Worm (Caenorhabditis elegans) whole organism, young adult: ENCODE measurements around the gene T06E6.15.

Experiments used
- egl-44 ChIP-seq: fragments of 200-800 bp; sonication (Bioruptor generic); IDR thresholded peaks from 2 replicates; pipeline ENCODE4 v1.3.6; 2022; ENCODE audit warnings: missing genetic modification reagents, missing genetic modification characterization, missing compliant biosample characterization
- ztf-26 ChIP-seq: sonication (generic microtip); optimal IDR thresholded peaks from 2 replicates; lab custom pipeline; 2017; ENCODE audit warnings: missing genetic modification characterization, missing compliant biosample characterization
- ztf-3 ChIP-seq: fragments of 200-800 bp; sonication (Bioruptor generic); optimal IDR thresholded peaks from 2 replicates; lab custom pipeline; 2018; ENCODE audit warnings: mild to moderate bottlenecking, missing genetic modification characterization, missing compliant biosample characterization

DNA sequence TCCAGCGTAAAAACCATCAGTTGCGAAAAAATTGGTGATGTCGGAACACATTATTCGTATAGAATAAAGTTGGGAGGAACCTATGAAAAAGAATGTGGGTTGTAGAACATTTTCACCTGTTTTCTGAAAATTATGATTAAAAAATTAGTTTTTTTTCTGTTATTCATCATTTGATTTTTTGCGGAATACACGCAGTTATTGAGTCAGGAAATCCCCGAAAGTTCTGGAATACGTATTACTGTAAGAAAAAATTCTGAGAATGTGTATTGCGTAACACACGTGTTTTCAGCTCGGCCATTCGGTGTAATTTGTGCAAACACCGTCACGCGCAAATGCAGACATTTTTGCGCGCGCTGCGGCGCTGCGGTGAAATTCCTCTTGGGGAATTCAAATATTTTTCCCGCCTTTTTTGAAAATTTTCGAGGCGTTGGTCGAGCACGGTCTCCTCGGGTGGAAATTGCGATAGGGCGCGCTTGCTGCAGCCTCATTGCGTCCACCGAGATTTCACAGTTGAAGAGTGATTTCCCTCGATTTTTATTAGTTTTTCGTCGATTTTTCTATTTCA, 10.7 kb downstream of the T06E6.15 start, which contains the start of gene srh-170:
- TF ChIP-seq ztf-26 (tag; lab: Kevin White, UChicago) (no peak), egl-44 (GFP tag; lab: Robert Waterston, UW) (no peak), ztf-3 (GFP tag; lab: Kevin White, UChicago) (no peak)
